Fruit fly (Drosophila melanogaster): Measurements from ENCODE around the gene CG9168.

CG9168 gene

DNA sequence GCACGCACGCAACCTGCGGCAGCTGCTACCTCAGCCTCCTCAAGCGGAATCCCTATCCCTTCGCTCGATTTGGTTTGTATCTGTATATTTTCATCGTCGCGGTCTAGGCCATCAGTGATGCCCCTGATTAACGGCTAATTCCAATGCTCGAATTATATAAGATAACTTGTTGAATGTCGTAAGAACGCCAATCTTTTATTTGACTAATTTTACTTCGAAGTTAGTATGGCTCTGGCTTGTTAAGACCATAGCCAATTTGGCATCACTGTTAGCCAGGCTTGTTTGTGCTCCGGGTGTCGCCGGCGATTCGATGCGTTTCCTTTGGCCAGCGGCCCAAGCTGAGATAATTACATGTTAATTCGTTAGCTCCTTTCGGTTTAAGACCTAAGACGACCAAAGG, 3.2 kb downstream of the CG9168 start (continued):
- TF ChIP-seq CG9727 (GFP tag; optimal IDR thresholded peaks at IDR 0.05) = peak; percentile 46
- peak; percentile 58 for TF ChIP-seq unpg (GFP tag; optimal IDR thresholded peaks at IDR 0.05)
- TF ChIP-seq scrt (GFP tag; optimal IDR thresholded peaks at IDR 0.05) = no peak
- peak; percentile 61 for TF ChIP-seq Awh (GFP tag; IDR thresholded peaks at IDR 0.05)
- TF ChIP-seq ssp (GFP tag; IDR thresholded peaks at IDR 0.05) = no peak
- peak; percentile 82 for TF ChIP-seq ac (GFP tag; optimal IDR thresholded peaks at IDR 0.05)
- TF ChIP-seq Ssrp (tag; optimal IDR thresholded peaks at IDR 0.05) = peak; percentile 39
- TF ChIP-seq CG14667 (GFP tag; IDR thresholded peaks at IDR 0.05) = peak; percentile 56
- TF ChIP-seq CG2712 (tag; optimal IDR thresholded peaks at IDR 0.05) = peak; percentile 79
- TF ChIP-seq zen2 (GFP tag; IDR thresholded peaks at IDR 0.05; ENCODE audit: partially characterized antibody) = no peak
- TF ChIP-seq nmo (GFP tag; optimal IDR thresholded peaks at IDR 0.05) = peak; percentile 31
- peak; percentile 88 for TF ChIP-seq Ets65A (GFP tag)
- peak; percentile 53; the same call in 1 of the 2 replicates for TF ChIP-seq CG14441 (GFP tag; IDR thresholded peaks at IDR 0.05)
- no peak for TF ChIP-seq rib (GFP tag; IDR thresholded peaks at IDR 0.05)
- no peak for TF ChIP-seq CG11093 (GFP tag; IDR thresholded peaks at IDR 0.05)
- peak; percentile 13 for TF ChIP-seq CoRest (tag; optimal IDR thresholded peaks at IDR 0.05)
- TF ChIP-seq sisA (GFP tag; IDR thresholded peaks at IDR 0.05) = peak; percentile 26; the same call in 1 of the 2 replicates
- no peak for TF ChIP-seq lov (optimal IDR thresholded peaks at IDR 0.05)
- peak; percentile 88 for TF ChIP-seq lov (GFP tag; IDR thresholded peaks at IDR 0.05)
- no peak for TF ChIP-seq yki (optimal IDR thresholded peaks at IDR 0.05)
- TF ChIP-seq Myb (GFP tag; optimal IDR thresholded peaks at IDR 0.05) = peak; percentile 1
- no peak for TF ChIP-seq Aef1 (GFP tag; IDR thresholded peaks at IDR 0.05)
- TF ChIP-seq run (tag; optimal IDR thresholded peaks at IDR 0.05) = no peak
- peak; percentile 84 for TF ChIP-seq ci (GFP tag; IDR thresholded peaks at IDR 0.05)
- no peak for TF ChIP-seq CG15011 (GFP tag; optimal IDR thresholded peaks at IDR 0.05)
- peak; percentile 81 for TF ChIP-seq CG17829 (tag; optimal IDR thresholded peaks at IDR 0.05)
- TF ChIP-seq CG8924 (tag; optimal IDR thresholded peaks at IDR 0.05) = peak; percentile 58
- TF ChIP-seq CG11560 (tag; IDR thresholded peaks at IDR 0.05) = no peak
- no peak for TF ChIP-seq BtbVII (GFP tag; optimal IDR thresholded peaks at IDR 0.05)
- TF ChIP-seq corto (GFP tag; optimal IDR thresholded peaks at IDR 0.05) = no peak
- peak; percentile 34 for TF ChIP-seq pum (GFP tag; optimal IDR thresholded peaks at IDR 0.05)
- peak; percentile 92 for TF ChIP-seq CG8765 (GFP tag; IDR thresholded peaks at IDR 0.05)
- TF ChIP-seq E2f2 (GFP tag; IDR thresholded peaks at IDR 0.05) = peak; percentile 13; the same call in 1 of the 2 replicates
- no peak for TF ChIP-seq knrl (GFP tag; IDR thresholded peaks at IDR 0.05; ENCODE audit: partially characterized antibody)
- TF ChIP-seq CG8388 (GFP tag; optimal IDR thresholded peaks at IDR 0.05) = peak; percentile 32
- TF ChIP-seq CG8290 (GFP tag; optimal IDR thresholded peaks at IDR 0.05) = peak; percentile 15
- peak in 1 of 2 experiments; percentile 55 for TF ChIP-seq CG8290 (tag; optimal IDR thresholded peaks at IDR 0.05)
- TF ChIP-seq CG16815 (GFP tag; optimal IDR thresholded peaks at IDR 0.05) = peak; percentile 63
- TF ChIP-seq ERR (GFP tag; optimal IDR thresholded peaks at IDR 0.05) = no peak
- TF ChIP-seq Hr39 (optimal IDR thresholded peaks at IDR 0.05) = no peak
- no peak for TF ChIP-seq mam (GFP tag; optimal IDR thresholded peaks at IDR 0.05)
- peak; percentile 17 to 74 for TF ChIP-seq chif (GFP tag; optimal IDR thresholded peaks at IDR 0.05)
- no peak for TF ChIP-seq cwo (GFP tag; optimal IDR thresholded peaks at IDR 0.05)
- TF ChIP-seq CG12219 (GFP tag; optimal IDR thresholded peaks at IDR 0.05) = peak; percentile 62
- TF ChIP-seq dpn (GFP tag; optimal IDR thresholded peaks at IDR 0.05) = peak; percentile 8 to 42
- peak; percentile 47; the same call in 1 of the 2 replicates for TF ChIP-seq E2f1 (GFP tag; IDR thresholded peaks at IDR 0.05)
- peak; percentile 43 for TF ChIP-seq pnt (GFP tag; optimal IDR thresholded peaks at IDR 0.05)
- no peak for TF ChIP-seq slou (GFP tag; optimal IDR thresholded peaks at IDR 0.05)
- TF ChIP-seq ewg (GFP tag; optimal IDR thresholded peaks at IDR 0.05) = no peak
- no peak for TF ChIP-seq Trl (optimal IDR thresholded peaks at IDR 0.05)
- TF ChIP-seq Trl (GFP tag; optimal IDR thresholded peaks at IDR 0.05) = peak; percentile 55
- no peak for TF ChIP-seq unc-4 (GFP tag; IDR thresholded peaks at IDR 0.05; ENCODE audit: partially characterized antibody)
- TF ChIP-seq Optix (GFP tag; IDR thresholded peaks at IDR 0.05) = peak; percentile 59; the same call in 2 of the 3 replicates

Data from whole organism, embryonic.